Worm (Caenorhabditis elegans) whole organism, L2 larva: Measurements from ENCODE around the gene cutl-26.

Experiments used
- C34F6.9 ChIP-seq: fragments of 150-350 bp; optimal IDR thresholded peaks from 2 replicates; lab custom pipeline; 2014; ENCODE audit warnings: missing biosample characterization, missing genetic modification characterization
- F13H6.1 ChIP-seq: sonication (generic microtip); optimal IDR thresholded peaks from 2 replicates; lab custom pipeline; 2016; ENCODE audit warnings: missing genetic modification characterization, missing compliant biosample characterization
- R02D3.7 ChIP-seq: fragments of 150-350 bp; optimal IDR thresholded peaks from 2 replicates; lab custom pipeline; 2014; ENCODE audit warnings: missing biosample characterization, missing genetic modification characterization
- Y55F3AM.14 ChIP-seq: fragments of 200-800 bp; sonication (Bioruptor generic); optimal IDR thresholded peaks from 2 replicates; lab custom pipeline; 2018; ENCODE audit warnings: mild to moderate bottlenecking, missing genetic modification characterization, missing compliant biosample characterization
- ZK546.5 ChIP-seq: sonication (generic microtip); optimal IDR thresholded peaks from 2 replicates; lab custom pipeline; 2017; ENCODE audit warnings: missing biosample characterization, missing genetic modification characterization
- alr-1 ChIP-seq: fragments of 150-350 bp; optimal IDR thresholded peaks from 2 replicates; lab custom pipeline; 2014; ENCODE audit warnings: missing biosample characterization, missing genetic modification characterization
- ama-1 ChIP-seq: fragments of 150-350 bp; optimal IDR thresholded peaks from 2 replicates; lab custom pipeline; 2018; ENCODE audit warnings: inconsistent platforms
- blmp-1 ChIP-seq: sonication (generic microtip); optimal IDR thresholded peaks from 2 replicates; lab custom pipeline; 2017; ENCODE audit warnings: missing genetic modification characterization, mild to moderate bottlenecking, missing compliant biosample characterization, antibody characterized with exemption, moderate library complexity; ENCODE audit not compliant: insufficient read depth
- ceh-16 ChIP-seq: fragments of 150-350 bp; optimal IDR thresholded peaks from 2 replicates; lab custom pipeline; 2014; ENCODE audit warnings: missing biosample characterization, missing genetic modification characterization
- ceh-82 ChIP-seq: fragments of 150-350 bp; optimal IDR thresholded peaks from 2 replicates; lab custom pipeline; 2014; ENCODE audit warnings: missing biosample characterization, missing genetic modification characterization
- dmd-4 ChIP-seq: sonication (generic microtip); optimal IDR thresholded peaks from 2 replicates; lab custom pipeline; 2017; ENCODE audit warnings: missing biosample characterization, missing genetic modification characterization
- egl-27 ChIP-seq: sonication (generic microtip); optimal IDR thresholded peaks from 3 replicates; lab custom pipeline; 2017; ENCODE audit warnings: missing biosample characterization, missing genetic modification reagents, missing genetic modification characterization
- elt-1 ChIP-seq: fragments of 150-350 bp; optimal IDR thresholded peaks from 2 replicates; lab custom pipeline; 2014; ENCODE audit warnings: missing biosample characterization, missing genetic modification characterization
- fos-1 ChIP-seq: fragments of 150-350 bp; optimal IDR thresholded peaks from 2 replicates; lab custom pipeline; 2014; ENCODE audit warnings: missing biosample characterization, missing genetic modification characterization
- gmeb-1 ChIP-seq: fragments of 150-350 bp; optimal IDR thresholded peaks from 2 replicates; lab custom pipeline; 2014; ENCODE audit warnings: missing biosample characterization, missing genetic modification characterization
- lin-11 ChIP-seq: fragments of 150-350 bp; sonication (generic microtip); optimal IDR thresholded peaks from 2 replicates; lab custom pipeline; 2014; ENCODE audit warnings: missing biosample characterization, missing genetic modification characterization, inconsistent platforms, mixed read lengths
- lin-39 ChIP-seq: fragments of 150-350 bp; optimal IDR thresholded peaks from 2 replicates; lab custom pipeline; 2014; ENCODE audit warnings: missing biosample characterization, missing genetic modification reagents, missing genetic modification characterization
- lsy-2 ChIP-seq, 2 experiments: fragments of 150-350 bp in 1 of 2; sonication (generic microtip) in 1 of 2; optimal IDR thresholded peaks; 2 replicates each; lab custom pipeline; 2014 to 2017; ENCODE audit warnings: missing biosample characterization in 2 of 2, missing genetic modification characterization in 2 of 2
- mab-5 ChIP-seq: fragments of 150-350 bp; optimal IDR thresholded peaks from 2 replicates; lab custom pipeline; 2014; ENCODE audit warnings: missing biosample characterization, missing genetic modification characterization
- mdl-1 ChIP-seq, 2 experiments: fragments of 150-350 bp in 1 of 2; sonication (generic microtip) in 1 of 2; optimal IDR thresholded peaks; 2 replicates each; lab custom pipeline; 2017; ENCODE audit warnings: missing biosample characterization in 2 of 2, missing genetic modification characterization in 2 of 2
- nhr-11 ChIP-seq: fragments of 150-350 bp; optimal IDR thresholded peaks from 2 replicates; lab custom pipeline; 2014; ENCODE audit warnings: missing biosample characterization, missing genetic modification characterization
- nhr-12 ChIP-seq: fragments of 150-350 bp; optimal IDR thresholded peaks from 2 replicates; lab custom pipeline; 2014; ENCODE audit warnings: missing biosample characterization, missing genetic modification characterization
- nhr-129 ChIP-seq: fragments of 150-350 bp; optimal IDR thresholded peaks from 2 replicates; lab custom pipeline; 2014; ENCODE audit warnings: missing biosample characterization, missing genetic modification characterization
- nhr-21 ChIP-seq: fragments of 150-350 bp; optimal IDR thresholded peaks from 2 replicates; lab custom pipeline; 2014; ENCODE audit warnings: missing biosample characterization, missing genetic modification characterization
- nhr-23 ChIP-seq: fragments of 150-350 bp; optimal IDR thresholded peaks from 2 replicates; lab custom pipeline; 2014; ENCODE audit warnings: missing biosample characterization, missing genetic modification reagents, missing genetic modification characterization
- nhr-25 ChIP-seq: fragments of 150-350 bp; sonication (generic microtip); optimal IDR thresholded peaks from 3 replicates; lab custom pipeline; 2014; ENCODE audit warnings: missing biosample characterization, missing genetic modification characterization
- nhr-6 ChIP-seq: fragments of 150-350 bp; optimal IDR thresholded peaks from 2 replicates; lab custom pipeline; 2014; ENCODE audit warnings: missing biosample characterization, missing genetic modification characterization
- nhr-77 ChIP-seq: fragments of 150-350 bp; optimal IDR thresholded peaks from 2 replicates; lab custom pipeline; 2014; ENCODE audit warnings: missing biosample characterization, missing genetic modification characterization
- peb-1 ChIP-seq: fragments of 150-350 bp; optimal IDR thresholded peaks from 2 replicates; lab custom pipeline; 2014; ENCODE audit warnings: missing biosample characterization, missing genetic modification characterization
- sem-4 ChIP-seq: fragments of 150-350 bp; optimal IDR thresholded peaks from 2 replicates; lab custom pipeline; 2014; ENCODE audit warnings: missing biosample characterization, missing genetic modification reagents, missing genetic modification characterization
- skn-1 ChIP-seq: sonication (generic microtip); optimal IDR thresholded peaks from 2 replicates; lab custom pipeline; 2017; ENCODE audit warnings: missing biosample characterization, missing genetic modification characterization
- sma-3 ChIP-seq: sonication (generic microtip); optimal IDR thresholded peaks from 2 replicates; lab custom pipeline; 2016; ENCODE audit warnings: missing genetic modification reagents, missing genetic modification characterization, missing compliant biosample characterization
- snpc-4 ChIP-seq: fragments of 150-350 bp; optimal IDR thresholded peaks from 2 replicates; lab custom pipeline; 2014; ENCODE audit warnings: missing biosample characterization, missing genetic modification characterization
- unc-62 ChIP-seq: fragments of 150-350 bp; optimal IDR thresholded peaks from 2 replicates; lab custom pipeline; 2014; ENCODE audit warnings: missing biosample characterization, missing genetic modification reagents, missing genetic modification characterization
- zag-1 ChIP-seq: fragments of 150-350 bp; optimal IDR thresholded peaks from 2 replicates; lab custom pipeline; 2014; ENCODE audit warnings: missing biosample characterization, missing genetic modification characterization
- ztf-1 ChIP-seq: fragments of 200-800 bp; sonication (Bioruptor generic); conservative IDR thresholded peaks from 2 replicates; pipeline ENCODE4 v1.3.6; 2022; ENCODE audit warnings: missing genetic modification characterization, missing compliant biosample characterization
- ztf-11 ChIP-seq: sonication (generic microtip); optimal IDR thresholded peaks from 2 replicates; lab custom pipeline; 2017; ENCODE audit warnings: missing biosample characterization, missing genetic modification characterization

cutl-26 gene

ce11 chrIV:728095-728494 is 20.6 kb upstream of the cutl-26 start, which contains the start of gene Y55F3C.9:
Gene Y55F3C.9, minus strand, starts transcription at chrIV:728195.
- TF ChIP-seq nhr-77 (tag; lab: Kevin White, UChicago) (no peak), lin-39 (tag; lab: Kevin White, UChicago) (no peak), peb-1 (tag; lab: Kevin White, UChicago) (no peak), mdl-1 (tag; optimal IDR thresholded peaks at IDR 0.05; lab: Kevin White, UChicago) (no peak), ceh-82 (tag; lab: Kevin White, UChicago) (no peak), ztf-1 (GFP tag; lab: Robert Waterston, UW) (no peak), lin-11 (tag; lab: Kevin White, UChicago) (no peak)

ce11 chrIV:719351-719750 is 11.8 kb upstream of the cutl-26 start, which contains the start of gene Y55F3C.10:
Gene Y55F3C.10, minus strand, starts transcription at chrIV:719451.
- no peak for TF ChIP-seq F13H6.1
- no peak for TF ChIP-seq lin-11 (tag; lab: Kevin White, UChicago)
- TF ChIP-seq ZK546.5 (tag; lab: Kevin White, UChicago), result no peak
- TF ChIP-seq nhr-23 (tag; lab: Kevin White, UChicago), result no peak
- no peak for TF ChIP-seq nhr-25
- TF ChIP-seq lsy-2 (tag; optimal IDR thresholded peaks at IDR 0.05; lab: Kevin White, UChicago), result no peak
- TF ChIP-seq ceh-16 (tag; lab: Kevin White, UChicago), result no peak
- no peak for TF ChIP-seq snpc-4 (tag; lab: Kevin White, UChicago)
- TF ChIP-seq dmd-4, result no peak

- TF ChIP-seq alr-1, result no peak
- TF ChIP-seq fos-1, result no peak
Observed at ce11 chrIV:716323-716722, 8.8 kb upstream of the cutl-26 start, which contains the start of gene clec-164. Gene clec-164, plus strand, starts transcription at chrIV:716623.

ce11 chrIV:715433-715832 is 7.9 kb upstream of the cutl-26 start:
- TF ChIP-seq zag-1 (tag; lab: Kevin White, UChicago) (no peak), R02D3.7 (tag; lab: Kevin White, UChicago) (no peak), sem-4 (tag; lab: Kevin White, UChicago) (no peak), ztf-1 (GFP tag; lab: Robert Waterston, UW) (no peak), sma-3 (no peak), Y55F3AM.14 (GFP tag; lab: Kevin White, UChicago) (no peak), nhr-12 (no peak), ztf-11 (tag; lab: Kevin White, UChicago) (no peak), egl-27 (tag; lab: Kevin White, UChicago) (no peak), lin-11 (tag; lab: Kevin White, UChicago) (no peak), gmeb-1 (tag; lab: Kevin White, UChicago) (no peak), nhr-11 (tag; lab: Kevin White, UChicago) (no peak), ZK546.5 (tag; lab: Kevin White, UChicago) (no peak)

- TF ChIP-seq mab-5, result no peak
- no peak for TF ChIP-seq peb-1 (tag; lab: Kevin White, UChicago)
Observed at ce11 chrIV:698304-698703, 9.2 kb downstream of the cutl-26 start, which contains the start of gene Y55F3C.17. Gene Y55F3C.17, minus strand, starts transcription at chrIV:698404.

- no peak for TF ChIP-seq unc-62 (GFP tag; lab: Kevin White, UChicago)
- no peak for TF ChIP-seq skn-1 (tag; lab: Kevin White, UChicago)
- no peak for TF ChIP-seq nhr-21 (tag; lab: Kevin White, UChicago)
- no peak for TF ChIP-seq blmp-1 (tag; lab: Kevin White, UChicago)
- no peak for TF ChIP-seq snpc-4 (tag; lab: Kevin White, UChicago)
- TF ChIP-seq lin-39 (tag; lab: Kevin White, UChicago), result no peak
- no peak for TF ChIP-seq Y55F3AM.14 (GFP tag; lab: Kevin White, UChicago)
- no peak for TF ChIP-seq ama-1 (lab: Kevin White, UChicago)
- TF ChIP-seq lin-11 (tag; lab: Kevin White, UChicago), result no peak
- no peak for TF ChIP-seq nhr-129 (tag; lab: Kevin White, UChicago)
- no peak for TF ChIP-seq ceh-82 (tag; lab: Kevin White, UChicago)
- no peak for TF ChIP-seq C34F6.9 (tag; lab: Kevin White, UChicago)
- no peak for TF ChIP-seq elt-1 (tag; lab: Kevin White, UChicago)
- TF ChIP-seq lsy-2 (tag; optimal IDR thresholded peaks at IDR 0.05; lab: Kevin White, UChicago), result no peak
- no peak for TF ChIP-seq nhr-6 (tag; lab: Kevin White, UChicago)
- TF ChIP-seq, all 48 proteins: peak for 0
Observed at ce11 chrIV:684748-685147, 22.8 kb downstream of the cutl-26 start.
